Fruit fly (Drosophila melanogaster): ENCODE data around the gene csw.

csw gene

DNA sequence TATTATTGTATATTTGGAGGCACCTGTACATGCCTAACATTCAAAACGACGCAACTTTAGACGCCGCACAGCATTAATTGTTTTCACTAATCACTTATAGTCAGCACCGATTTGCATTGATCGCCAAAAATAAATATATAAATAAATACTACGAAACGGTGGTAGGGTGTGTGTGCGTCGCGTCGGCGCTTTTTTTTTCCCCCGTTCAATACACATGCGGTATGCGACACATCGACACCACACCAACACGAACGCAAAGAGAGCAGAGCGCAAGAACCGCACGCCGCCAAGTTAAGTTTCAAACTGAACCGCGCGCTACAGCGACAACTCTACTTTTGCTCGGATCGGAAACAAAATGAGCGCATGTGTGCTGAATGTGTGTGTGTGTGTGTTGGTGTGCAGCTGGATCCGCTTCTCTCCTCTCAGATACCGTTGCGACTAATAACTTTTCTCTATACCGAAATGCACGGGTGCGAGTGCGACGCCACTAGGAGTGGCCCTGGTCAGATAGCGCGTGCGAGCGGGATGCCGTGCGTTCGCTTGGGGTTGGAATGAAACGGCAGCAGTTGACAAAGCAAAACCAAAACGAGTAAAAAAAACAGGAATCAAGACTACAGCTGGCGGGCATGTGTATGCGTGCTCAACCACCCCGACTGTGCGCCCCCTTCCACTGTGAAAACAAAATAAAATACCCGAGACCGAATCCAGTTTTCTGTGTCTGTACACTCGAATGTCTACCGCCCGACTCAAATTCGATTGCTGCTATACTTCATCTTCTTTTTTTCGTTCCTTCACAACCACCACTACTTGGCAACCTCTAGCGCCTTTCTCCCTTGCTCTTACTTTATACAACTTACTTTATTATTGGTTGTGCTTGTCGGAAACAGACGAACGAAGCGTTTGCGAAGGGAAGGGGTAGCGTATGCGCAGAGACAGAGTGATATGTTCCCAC is 29.3 kb downstream of the csw start, which contains the start of gene ph-d (continued):
- TF ChIP-seq Ssrp (tag; optimal IDR thresholded peaks at IDR 0.05) (peak; percentile 47), tin (GFP tag; optimal IDR thresholded peaks at IDR 0.05) (peak; percentile 30), sqz (GFP tag; optimal IDR thresholded peaks at IDR 0.05) (peak; percentile 97), Nf-YC (tag; optimal IDR thresholded peaks at IDR 0.05) (peak; percentile 95), Sry-δ (GFP tag; optimal IDR thresholded peaks at IDR 0.05) (no peak), bsh (GFP tag; optimal IDR thresholded peaks at IDR 0.05) (peak; percentile 55 to 71), CG34224 (GFP tag; IDR thresholded peaks at IDR 0.05; ENCODE audit: partially characterized antibody) (peak; percentile 23; the same call in 2 of the 3 replicates), CG1529 (GFP tag; optimal IDR thresholded peaks at IDR 0.05) (peak; percentile 45), Atf3 (GFP tag; optimal IDR thresholded peaks at IDR 0.05) (no peak), Dll (GFP tag; IDR thresholded peaks at IDR 0.05; ENCODE audit: partially characterized antibody) (no peak), CG3281 (GFP tag; optimal IDR thresholded peaks at IDR 0.05) (peak; percentile 45), sens-2 (GFP tag; IDR thresholded peaks at IDR 0.05) (no peak), z (GFP tag; IDR thresholded peaks at IDR 0.05) (peak; percentile 78), CG9817 (tag; optimal IDR thresholded peaks at IDR 0.05) (peak; percentile 13), Bdp1 (GFP tag; optimal IDR thresholded peaks at IDR 0.05) (no peak), CG17802 (tag; optimal IDR thresholded peaks at IDR 0.05) (peak; percentile 4), CG1603 (tag; optimal IDR thresholded peaks at IDR 0.05) (peak; percentile 14), jumu (GFP tag; optimal IDR thresholded peaks at IDR 0.05) (no peak), lmd (GFP tag; IDR thresholded peaks at IDR 0.05) (peak; percentile 46; the same call in 1 of the 2 replicates), CG31365 (tag; optimal IDR thresholded peaks at IDR 0.05) (no peak), dmrt11E (tag; optimal IDR thresholded peaks at IDR 0.05) (peak; percentile 44), CG4404 (GFP tag; IDR thresholded peaks at IDR 0.05) (no peak), CG17186 (GFP tag; optimal IDR thresholded peaks at IDR 0.05) (no peak), Hand (GFP tag; optimal IDR thresholded peaks at IDR 0.05) (peak; percentile 26), sna (GFP tag; IDR thresholded peaks at IDR 0.05; ENCODE audit: partially characterized antibody) (no peak), fd64A (GFP tag; optimal IDR thresholded peaks at IDR 0.05) (no peak), CG6689 (GFP tag; IDR thresholded peaks at IDR 0.05) (0 out of 2 replicates have a peak, but pooled peaks have one; percentile 26), mam (GFP tag; optimal IDR thresholded peaks at IDR 0.05) (no peak), CG34422 (GFP tag; IDR thresholded peaks at IDR 0.05) (0 out of 3 replicates have a peak, but pooled peaks have one; percentile 25), CG17359 (tag; optimal IDR thresholded peaks at IDR 0.05) (peak; percentile 53), CG17385 (GFP tag; optimal IDR thresholded peaks at IDR 0.05) (peak; percentile 27), NK7.1 (GFP tag; optimal IDR thresholded peaks at IDR 0.05) (peak; percentile 3), B-H2 (GFP tag; optimal IDR thresholded peaks at IDR 0.05) (peak; percentile 27), twi (tag; optimal IDR thresholded peaks at IDR 0.05) (peak; percentile 96), CG4707 (GFP tag; optimal IDR thresholded peaks at IDR 0.05) (no peak), CG4360 (GFP tag; IDR thresholded peaks at IDR 0.05) (0 out of 2 replicates have a peak, but pooled peaks have one; percentile 17), en (GFP tag; optimal IDR thresholded peaks at IDR 0.05) (no peak), kay (GFP tag; optimal IDR thresholded peaks at IDR 0.05) (no peak), Trl (optimal IDR thresholded peaks at IDR 0.05) (peak; percentile 71 to 85), Trl (GFP tag; optimal IDR thresholded peaks at IDR 0.05) (peak; percentile 27), unc-4 (GFP tag; IDR thresholded peaks at IDR 0.05; ENCODE audit: partially characterized antibody) (peak; percentile 34; the same call in 1 of the 2 replicates), CG3995 (GFP tag; optimal IDR thresholded peaks at IDR 0.05) (no peak), CG12769 (tag; optimal IDR thresholded peaks at IDR 0.05) (peak; percentile 98), NFAT (GFP tag; IDR thresholded peaks at IDR 0.05) (peak; percentile 45), CG14710 (tag; optimal IDR thresholded peaks at IDR 0.05) (peak; percentile 29), CG13287 (GFP tag; IDR thresholded peaks at IDR 0.05; ENCODE audit: partially characterized antibody) (peak; percentile 38; the same call in 1 of the 2 replicates), CG10543 (GFP tag; optimal IDR thresholded peaks at IDR 0.05) (peak; percentile 89)

Measured in whole organism, embryonic.